Worm (Caenorhabditis elegans) whole organism, young adult: ENCODE data around the gene tag-209.

Experiments
- B0019.2 ChIP-seq: fragments of 200-800 bp; sonication (Bioruptor generic); conservative IDR thresholded peaks from 2 replicates; pipeline ENCODE4 v1.3.6; 2022; ENCODE audit warnings: missing genetic modification reagents, missing genetic modification characterization, missing compliant biosample characterization
- B0336.3 ChIP-seq: fragments of 200-800 bp; sonication (Bioruptor generic); IDR thresholded peaks from 2 replicates; pipeline ENCODE4 v1.3.6; 2022; ENCODE audit warnings: missing genetic modification characterization, missing compliant biosample characterization
- F33H1.4 ChIP-seq: fragments of 200-800 bp; sonication (Bioruptor generic); IDR thresholded peaks from 2 replicates; pipeline ENCODE4 v1.3.6; 2022; ENCODE audit warnings: missing genetic modification reagents, missing genetic modification characterization, missing compliant biosample characterization
- F37B4.10 ChIP-seq: fragments of 200-800 bp; sonication (Bioruptor generic); IDR thresholded peaks from 2 replicates; pipeline ENCODE4 v1.3.6; 2022; ENCODE audit warnings: missing genetic modification characterization, missing compliant biosample characterization
- F39B2.1 ChIP-seq: fragments of 200-800 bp; sonication (Bioruptor generic); IDR thresholded peaks from 2 replicates; pipeline ENCODE4 v1.3.6; 2022; ENCODE audit warnings: missing genetic modification reagents, missing genetic modification characterization, missing compliant biosample characterization
- F52B5.7 ChIP-seq: sonication (generic microtip); optimal IDR thresholded peaks from 2 replicates; lab custom pipeline; 2016; ENCODE audit warnings: mild to moderate bottlenecking, missing genetic modification characterization, missing compliant biosample characterization
- F55B11.4 ChIP-seq: sonication (generic microtip); optimal IDR thresholded peaks from 2 replicates; lab custom pipeline; 2016; ENCODE audit warnings: missing compliant biosample characterization, missing genetic modification characterization, borderline replicate concordance; ENCODE audit not compliant: insufficient read depth
- F57C9.4 ChIP-seq: sonication (generic microtip); optimal IDR thresholded peaks from 2 replicates; lab custom pipeline; 2017; ENCODE audit warnings: mild to moderate bottlenecking, missing genetic modification characterization, missing compliant biosample characterization
- T07F8.4 ChIP-seq: sonication (generic microtip); optimal IDR thresholded peaks from 2 replicates; lab custom pipeline; 2016; ENCODE audit warnings: mild to moderate bottlenecking, missing genetic modification characterization, moderate library complexity, missing compliant biosample characterization
- Y53F4B.3 ChIP-seq: fragments of 200-800 bp; sonication (Bioruptor generic); IDR thresholded peaks from 2 replicates; pipeline ENCODE4 v1.3.6; 2022; ENCODE audit warnings: missing genetic modification reagents, missing genetic modification characterization, missing compliant biosample characterization
- Y67H2A.10 ChIP-seq: fragments of 200-800 bp; sonication (Bioruptor generic); conservative IDR thresholded peaks from 2 replicates; pipeline ENCODE4 v1.3.6; 2022; ENCODE audit warnings: missing genetic modification reagents, missing genetic modification characterization, missing compliant biosample characterization
- ama-1 ChIP-seq, 3 experiments: fragments of 150-350 bp in 1 of 3; sonication (generic microtip) in 2 of 3; optimal IDR thresholded peaks; 2 replicates each; lab custom pipeline; 2014 to 2018; ENCODE audit warnings: missing biosample characterization in 2 of 3, missing genetic modification characterization in 2 of 3, missing genetic modification reagents in 2 of 3
- athp-1 ChIP-seq: sonication (generic microtip); optimal IDR thresholded peaks from 2 replicates; lab custom pipeline; 2017; ENCODE audit warnings: mild to moderate bottlenecking, missing genetic modification characterization, missing compliant biosample characterization
- attf-6 ChIP-seq: fragments of 200-800 bp; sonication (Bioruptor generic); IDR thresholded peaks from 2 replicates; pipeline ENCODE4 v1.3.6; 2022; ENCODE audit warnings: missing genetic modification reagents, missing genetic modification characterization, missing compliant biosample characterization
- ccch-3 ChIP-seq: fragments of 200-800 bp; sonication (Bioruptor generic); optimal IDR thresholded peaks from 2 replicates; lab custom pipeline; 2018; ENCODE audit warnings: mild to moderate bottlenecking, missing genetic modification characterization, missing compliant biosample characterization
- ceh-100 ChIP-seq: fragments of 200-800 bp; sonication (Bioruptor generic); IDR thresholded peaks from 2 replicates; pipeline ENCODE4 v1.3.6; 2022; ENCODE audit warnings: missing genetic modification reagents, missing genetic modification characterization, missing compliant biosample characterization
- ceh-40 ChIP-seq: fragments of 200-800 bp; sonication (Bioruptor generic); IDR thresholded peaks from 2 replicates; pipeline ENCODE4 v1.3.6; 2022; ENCODE audit warnings: missing genetic modification characterization, missing compliant biosample characterization
- dpl-1 ChIP-seq: fragments of 150-350 bp; optimal IDR thresholded peaks from 2 replicates; lab custom pipeline; 2014; ENCODE audit warnings: missing biosample characterization, missing genetic modification reagents, missing genetic modification characterization
- egrh-3 ChIP-seq: fragments of 200-800 bp; sonication (Bioruptor generic); IDR thresholded peaks from 2 replicates; pipeline ENCODE4 v1.3.6; 2022; ENCODE audit warnings: missing genetic modification reagents, missing genetic modification characterization, missing compliant biosample characterization
- ekl-4 ChIP-seq: fragments of 200-800 bp; sonication (Bioruptor generic); IDR thresholded peaks from 2 replicates; pipeline ENCODE4 v1.3.6; 2022; ENCODE audit warnings: missing genetic modification reagents, missing genetic modification characterization, missing compliant biosample characterization
- fkh-3 ChIP-seq: sonication (generic microtip); optimal IDR thresholded peaks from 2 replicates; lab custom pipeline; 2016; ENCODE audit warnings: mild to moderate bottlenecking, missing genetic modification characterization, missing compliant biosample characterization
- gei-17 ChIP-seq: fragments of 200-800 bp; sonication (Bioruptor generic); optimal IDR thresholded peaks from 2 replicates; lab custom pipeline; 2018; ENCODE audit warnings: mild to moderate bottlenecking, missing genetic modification characterization, missing compliant biosample characterization
- hlh-26 ChIP-seq: fragments of 200-800 bp; sonication (Bioruptor generic); conservative IDR thresholded peaks from 2 replicates; pipeline ENCODE4 v1.3.6; 2022; ENCODE audit warnings: missing genetic modification reagents, missing genetic modification characterization, missing compliant biosample characterization
- hmg-1.2 ChIP-seq: fragments of 200-800 bp; sonication (Bioruptor generic); IDR thresholded peaks from 2 replicates; pipeline ENCODE4 v1.3.6; 2022; ENCODE audit warnings: missing genetic modification reagents, missing genetic modification characterization, missing compliant biosample characterization
- let-607 ChIP-seq, 2 experiments: fragments of 200-800 bp in 1 of 2; sonication (Bioruptor generic) in 1 of 2; sonication (generic microtip) in 1 of 2; optimal IDR thresholded peaks; 2 replicates each; lab custom pipeline; 2016 to 2018; ENCODE audit warnings: mild to moderate bottlenecking in 2 of 2, missing compliant biosample characterization in 2 of 2, missing genetic modification characterization in 2 of 2, moderate library complexity in 2 of 2, missing genotype in 1 of 2
- lin-35 ChIP-seq, 3 experiments: fragments of 150-350 bp in 2 of 3; sonication (generic microtip) in 1 of 3; optimal IDR thresholded peaks; 2 replicates each; lab custom pipeline; 2014 to 2018; ENCODE audit warnings: missing biosample characterization in 3 of 3, missing genetic modification characterization in 3 of 3, missing genetic modification reagents in 3 of 3
- lin-40 ChIP-seq: sonication (generic microtip); optimal IDR thresholded peaks from 2 replicates; lab custom pipeline; 2016; ENCODE audit warnings: missing genetic modification characterization, mild to moderate bottlenecking, missing compliant biosample characterization, missing genotype, missing genetic modification reagents
- madf-3 ChIP-seq: fragments of 200-800 bp; sonication (Bioruptor generic); IDR thresholded peaks from 2 replicates; pipeline ENCODE4 v1.3.6; 2022; ENCODE audit warnings: missing genetic modification reagents, missing genetic modification characterization, missing compliant biosample characterization
- mcd-1 ChIP-seq: fragments of 200-800 bp; sonication (Bioruptor generic); IDR thresholded peaks from 2 replicates; pipeline ENCODE4 v1.3.6; 2022; ENCODE audit warnings: missing genetic modification reagents, missing genetic modification characterization, missing compliant biosample characterization
- mes-4 ChIP-seq: sonication (generic microtip); optimal IDR thresholded peaks from 2 replicates; lab custom pipeline; 2016; ENCODE audit warnings: missing genotype, missing genetic modification characterization, missing compliant biosample characterization
- nhr-120 ChIP-seq: fragments of 200-800 bp; sonication (Bioruptor generic); IDR thresholded peaks from 2 replicates; pipeline ENCODE4 v1.3.6; 2022; ENCODE audit warnings: missing genetic modification characterization, missing compliant biosample characterization
- pha-4 ChIP-seq: fragments of 150-350 bp; sonication (generic microtip); optimal IDR thresholded peaks from 2 replicates; lab custom pipeline; 2014; ENCODE audit warnings: missing biosample characterization, missing genetic modification reagents, missing genetic modification characterization
- rcor-1 ChIP-seq: fragments of 200-800 bp; sonication (Bioruptor generic); IDR thresholded peaks from 2 replicates; pipeline ENCODE4 v1.3.6; 2022; ENCODE audit warnings: missing genetic modification reagents, missing genetic modification characterization, missing compliant biosample characterization
- repo-1 ChIP-seq: sonication (generic microtip); optimal IDR thresholded peaks from 2 replicates; lab custom pipeline; 2017; ENCODE audit warnings: mild to moderate bottlenecking, missing genetic modification characterization, missing compliant biosample characterization
- sdz-38 ChIP-seq: sonication (generic microtip); optimal IDR thresholded peaks from 2 replicates; lab custom pipeline; 2016; ENCODE audit warnings: missing genotype, missing genetic modification characterization, missing compliant biosample characterization
- sea-2 ChIP-seq: fragments of 200-800 bp; sonication (Bioruptor generic); IDR thresholded peaks from 2 replicates; pipeline ENCODE4 v1.3.6; 2022; ENCODE audit warnings: missing genetic modification characterization, missing compliant biosample characterization
- snpc-1.1 ChIP-seq: sonication (generic microtip); optimal IDR thresholded peaks from 2 replicates; lab custom pipeline; 2017; ENCODE audit warnings: missing genetic modification characterization, mild to moderate bottlenecking, missing compliant biosample characterization, antibody characterized with exemption, moderate library complexity, missing genotype, missing genetic modification reagents; ENCODE audit not compliant: insufficient read depth
- somi-1 ChIP-seq: fragments of 200-800 bp; sonication (Bioruptor generic); optimal IDR thresholded peaks from 2 replicates; lab custom pipeline; 2018; ENCODE audit warnings: mild to moderate bottlenecking, missing genetic modification characterization, missing compliant biosample characterization
- xnd-1 ChIP-seq: sonication (generic microtip); optimal IDR thresholded peaks from 2 replicates; lab custom pipeline; 2016; ENCODE audit warnings: missing genotype, missing genetic modification reagents, missing genetic modification characterization, missing compliant biosample characterization
- ztf-18 ChIP-seq: sonication (generic microtip); optimal IDR thresholded peaks from 2 replicates; lab custom pipeline; 2016; ENCODE audit warnings: missing genotype, mild to moderate bottlenecking, missing genetic modification characterization, missing compliant biosample characterization
- ztf-26 ChIP-seq: sonication (generic microtip); optimal IDR thresholded peaks from 2 replicates; lab custom pipeline; 2017; ENCODE audit warnings: missing genetic modification characterization, missing compliant biosample characterization
- ztf-6 ChIP-seq: fragments of 200-800 bp; sonication (Bioruptor generic); IDR thresholded peaks from 2 replicates; pipeline ENCODE4 v1.3.6; 2022; ENCODE audit warnings: missing genetic modification reagents, missing genetic modification characterization, missing compliant biosample characterization

Gene tag-209

ce11 chrII:10798429-10798893, 11.3 kb downstream of the tag-209 start, which contains the start of gene npp-19 (continued):
- TF ChIP-seq snpc-1.1 (tag; lab: Kevin White, UChicago) = no peak

- TF ChIP-seq sea-2 (GFP tag; lab: Robert Waterston, UW) = no peak
- TF ChIP-seq nhr-120 (GFP tag; lab: Robert Waterston, UW) = no peak
- no peak for TF ChIP-seq hlh-26
- no peak for TF ChIP-seq F33H1.4 (GFP tag; lab: Robert Waterston, UW)
- no peak for TF ChIP-seq athp-1 (tag; lab: Kevin White, UChicago)
- no peak for TF ChIP-seq rcor-1 (GFP tag; lab: Robert Waterston, UW)
- TF ChIP-seq ama-1 (optimal IDR thresholded peaks at IDR 0.05; lab: Kevin White, UChicago) = no peak
- TF ChIP-seq ama-1 (GFP tag; optimal IDR thresholded peaks at IDR 0.05; lab: Kevin White, UChicago) = no peak
- no peak for TF ChIP-seq ztf-6 (GFP tag; lab: Robert Waterston, UW)
- no peak for TF ChIP-seq F37B4.10 (GFP tag; lab: Robert Waterston, UW)
- TF ChIP-seq Y67H2A.10 (GFP tag; lab: Robert Waterston, UW) = no peak
- TF ChIP-seq hmg-1.2 (GFP tag; lab: Robert Waterston, UW) = no peak
- TF ChIP-seq sdz-38 (tag; lab: Kevin White, UChicago) = no peak
- TF ChIP-seq, all 124 proteins: peak for 0
These were observed 13.1 kb downstream of the tag-209 start for ce11 chrII:10800209-10800608.

ce11 chrII:10804442-10804841, 17.3 kb downstream of the tag-209 start:
- TF ChIP-seq ceh-100 = no peak
- no peak for TF ChIP-seq ekl-4 (GFP tag; lab: Robert Waterston, UW)
- TF ChIP-seq F52B5.7 (tag; lab: Kevin White, UChicago) = no peak
- TF ChIP-seq repo-1 (tag; lab: Kevin White, UChicago) = no peak
- TF ChIP-seq F57C9.4 (tag; lab: Kevin White, UChicago) = no peak
- no peak for TF ChIP-seq madf-3 (GFP tag; lab: Robert Waterston, UW)
- TF ChIP-seq F39B2.1 = no peak
- no peak for TF ChIP-seq lin-35 (GFP tag; optimal IDR thresholded peaks at IDR 0.05; lab: Kevin White, UChicago)

- no peak for TF ChIP-seq hlh-26
- no peak for TF ChIP-seq xnd-1 (tag; lab: Kevin White, UChicago)
- no peak for TF ChIP-seq mes-4 (tag; lab: Kevin White, UChicago)
- TF ChIP-seq B0336.3 = no peak
- no peak for TF ChIP-seq F57C9.4 (tag; lab: Kevin White, UChicago)
- no peak for TF ChIP-seq egrh-3 (GFP tag; lab: Robert Waterston, UW)
- TF ChIP-seq ztf-18 (tag; lab: Kevin White, UChicago) = no peak
- TF ChIP-seq dpl-1 (GFP tag; lab: Kevin White, UChicago) = no peak
- no peak for TF ChIP-seq lin-40
- no peak for TF ChIP-seq fkh-3 (tag; lab: Kevin White, UChicago)
- no peak for TF ChIP-seq gei-17 (GFP tag; lab: Kevin White, UChicago)
- TF ChIP-seq T07F8.4 = no peak
- TF ChIP-seq ceh-40 = no peak
- TF ChIP-seq ztf-26 (tag; lab: Kevin White, UChicago) = no peak
- TF ChIP-seq F37B4.10 (GFP tag; lab: Robert Waterston, UW) = no peak
- TF ChIP-seq athp-1 (tag; lab: Kevin White, UChicago) = no peak
These were observed 17.8 kb downstream of the tag-209 start for ce11 chrII:10804907-10805306.

- no peak for TF ChIP-seq mcd-1 (GFP tag; lab: Robert Waterston, UW)
- no peak for TF ChIP-seq let-607 (tag; optimal IDR thresholded peaks at IDR 0.05; lab: Kevin White, UChicago)
- no peak for TF ChIP-seq ccch-3
- no peak for TF ChIP-seq attf-6 (GFP tag; lab: Robert Waterston, UW)
- TF ChIP-seq pha-4 (tag; lab: Kevin White, UChicago) = no peak
- no peak for TF ChIP-seq somi-1 (GFP tag; lab: Kevin White, UChicago)
- no peak for TF ChIP-seq madf-3 (GFP tag; lab: Robert Waterston, UW)
- TF ChIP-seq B0019.2 (GFP tag; lab: Robert Waterston, UW) = no peak
- no peak for TF ChIP-seq F55B11.4 (tag; lab: Kevin White, UChicago)
- TF ChIP-seq egrh-3 (GFP tag; lab: Robert Waterston, UW) = no peak
- TF ChIP-seq hlh-26 = no peak
- TF ChIP-seq Y53F4B.3 (GFP tag; lab: Robert Waterston, UW) = no peak
- TF ChIP-seq dpl-1 (GFP tag; lab: Kevin White, UChicago) = no peak
These were observed 18.3 kb downstream of the tag-209 start, which contains the start of gene ceh-62 for ce11 chrII:10805437-10805836. ceh-62 (plus strand) TSS chrII:10805737.
